Worm (Caenorhabditis elegans) whole organism, mixed stage, embryonic: ENCODE results near the gene F57F4.1.
A peak's percentile ranks its signal among the peaks of the same experiment; 100 is the strongest.

ENCODE experiments used
- blmp-1 ChIP-seq: fragments of 150-350 bp; optimal IDR thresholded peaks from 2 replicates; lab custom pipeline; 2014; ENCODE audit warnings: missing biosample characterization, missing genetic modification characterization
- ceh-43 ChIP-seq: fragments of 200-800 bp; sonication (Bioruptor generic); optimal IDR thresholded peaks from 2 replicates; lab custom pipeline; 2018; ENCODE audit warnings: mild to moderate bottlenecking, missing genetic modification characterization, moderate library complexity, missing compliant biosample characterization
- ceh-83 ChIP-seq: fragments of 200-800 bp; sonication (Bioruptor generic); optimal IDR thresholded peaks from 2 replicates; lab custom pipeline; 2018; ENCODE audit warnings: mild to moderate bottlenecking, missing genetic modification characterization, missing compliant biosample characterization
- mep-1 ChIP-seq: fragments of 150-350 bp; optimal IDR thresholded peaks from 2 replicates; lab custom pipeline; 2017; ENCODE audit warnings: missing biosample characterization, missing genetic modification reagents, missing genetic modification characterization, inconsistent platforms
- nhr-12 ChIP-seq: fragments of 150-350 bp; optimal IDR thresholded peaks from 2 replicates; lab custom pipeline; 2014; ENCODE audit warnings: missing biosample characterization, missing genetic modification characterization
- pha-4 ChIP-seq: fragments of 150-350 bp; optimal IDR thresholded peaks from 2 replicates; lab custom pipeline; 2018; ENCODE audit warnings: missing biosample characterization, missing genetic modification reagents, missing genetic modification characterization
- unc-62 ChIP-seq: fragments of 150-350 bp; optimal IDR thresholded peaks from 2 replicates; lab custom pipeline; 2014; ENCODE audit warnings: missing biosample characterization, missing genetic modification reagents, missing genetic modification characterization
- zip-8 ChIP-seq: fragments of 150-350 bp; optimal IDR thresholded peaks from 2 replicates; lab custom pipeline; 2014; ENCODE audit warnings: missing biosample characterization, missing genetic modification characterization
- ztf-11 ChIP-seq: fragments of 150-350 bp; optimal IDR thresholded peaks from 2 replicates; lab custom pipeline; 2014; ENCODE audit warnings: missing biosample characterization, missing genetic modification characterization

ce11 chrV:6354202-6354601 is 36.1 kb upstream of the F57F4.1 start:
- TF ChIP-seq zip-8, result no peak
- TF ChIP-seq ceh-43, result no peak
- TF ChIP-seq pha-4, result no peak
- TF ChIP-seq unc-62 (GFP tag; lab: Kevin White, UChicago), result no peak
- TF ChIP-seq blmp-1 (tag; lab: Kevin White, UChicago), result peak; percentile 99
- TF ChIP-seq nhr-12 (tag; lab: Kevin White, UChicago), result no peak
- no peak for TF ChIP-seq ztf-11 (tag; lab: Kevin White, UChicago)
- TF ChIP-seq ceh-83 (GFP tag; lab: Kevin White, UChicago), result no peak
- no peak for TF ChIP-seq mep-1 (tag; lab: Kevin White, UChicago)
